Worm (Caenorhabditis elegans): ENCODE results near the gene W02D7.4.

The W02D7.4 gene

ce11 chrV:8291764-8292163, 5.6 kb downstream of the W02D7.4 start, which contains the start of gene srg-33 (continued):
- TF ChIP-seq nhr-48 (tag; optimal IDR thresholded peaks at IDR 0.05) (no peak), madf-9 (GFP tag; conservative IDR thresholded peaks at IDR 0.05) (no peak)

ce11 chrV:8288125-8288806, 9.1 kb downstream of the W02D7.4 start:
- no peak for TF ChIP-seq unc-130 (GFP tag; optimal IDR thresholded peaks at IDR 0.05)
- TF ChIP-seq nhr-48 (tag; optimal IDR thresholded peaks at IDR 0.05), result peak; percentile 94
- peak in 1 of 2 experiments; percentile 17 for TF ChIP-seq daf-16 (GFP tag; optimal IDR thresholded peaks at IDR 0.05)
- TF ChIP-seq daf-16 (tag; optimal IDR thresholded peaks at IDR 0.05), result no peak
- no peak for TF ChIP-seq nhr-76 (tag; optimal IDR thresholded peaks at IDR 0.05)
- TF ChIP-seq tag-97 (GFP tag; IDR thresholded peaks at IDR 0.05), result no peak
- TF ChIP-seq attf-4 (tag; optimal IDR thresholded peaks at IDR 0.05), result no peak
- no peak for TF ChIP-seq F37D6.2 (tag; optimal IDR thresholded peaks at IDR 0.05)
- no peak for TF ChIP-seq zip-11 (GFP tag; IDR thresholded peaks at IDR 0.05)
- no peak for TF ChIP-seq ceh-20 (GFP tag; IDR thresholded peaks at IDR 0.05)
- no peak for TF ChIP-seq lin-39 (tag; optimal IDR thresholded peaks at IDR 0.05)
- TF ChIP-seq duxl-1 (tag; optimal IDR thresholded peaks at IDR 0.05; ENCODE audit: poor library complexity), result no peak
- TF ChIP-seq lin-1 (GFP tag; IDR thresholded peaks at IDR 0.05), result no peak
- TF ChIP-seq lin-15B (tag; optimal IDR thresholded peaks at IDR 0.05), result no peak
- TF ChIP-seq snpc-4 (tag; optimal IDR thresholded peaks at IDR 0.05), result no peak
- TF ChIP-seq hmg-1.1 (GFP tag; IDR thresholded peaks at IDR 0.05), result no peak; the same call in 1 of the 2 replicates
- TF ChIP-seq egl-43 (GFP tag; IDR thresholded peaks at IDR 0.05), result no peak
- peak; percentile 66 for TF ChIP-seq hlh-30 (tag; optimal IDR thresholded peaks at IDR 0.05; ENCODE audit: insufficient read depth)
- no peak for TF ChIP-seq nhr-11 (tag; optimal IDR thresholded peaks at IDR 0.05)
- TF ChIP-seq ctbp-1 (GFP tag; IDR thresholded peaks at IDR 0.05), result peak; percentile 50; the same call in 1 of the 2 replicates
- TF ChIP-seq ces-1 (GFP tag; optimal IDR thresholded peaks at IDR 0.05), result no peak
- TF ChIP-seq mxl-2 (GFP tag; conservative IDR thresholded peaks at IDR 0.05), result no peak
- TF ChIP-seq nhr-41 (GFP tag; IDR thresholded peaks at IDR 0.05), result no peak
- TF ChIP-seq mxl-3 (GFP tag; optimal IDR thresholded peaks at IDR 0.05), result no peak
- TF ChIP-seq aha-1 (tag), result peak; percentile 92
- peak in 1 of 2 experiments; percentile 78 for TF ChIP-seq hif-1 (tag; optimal IDR thresholded peaks at IDR 0.05)
- peak; percentile 22; the same call in 1 of the 2 replicates for TF ChIP-seq dmd-6 (GFP tag; IDR thresholded peaks at IDR 0.05)
- TF ChIP-seq nhr-25 (tag; optimal IDR thresholded peaks at IDR 0.05; ENCODE audit: borderline replicate concordance, insufficient read depth), result no peak

ce11 chrV:8285455-8285854, 11.9 kb downstream of the W02D7.4 start:
- TF ChIP-seq dmd-6 (GFP tag; IDR thresholded peaks at IDR 0.05) (peak; percentile 58; the same call in 1 of the 2 replicates), nhr-28 (tag; optimal IDR thresholded peaks at IDR 0.05) (peak; percentile 26), mes-2 (tag; optimal IDR thresholded peaks at IDR 0.05; ENCODE audit: poor library complexity, severe bottlenecking) (no peak), gei-8 (GFP tag; optimal IDR thresholded peaks at IDR 0.05) (no peak)

- TF ChIP-seq T20F7.1 (GFP tag; optimal IDR thresholded peaks at IDR 0.05) (no peak), rbr-2 (tag; optimal IDR thresholded peaks at IDR 0.05) (no peak), unc-62 (GFP tag; optimal IDR thresholded peaks at IDR 0.05 in 1 of 2) (peak in 1 of 2 experiments; percentile 78), unc-62 (tag; optimal IDR thresholded peaks at IDR 0.05) (no peak), D1046.2 (GFP tag; IDR thresholded peaks at IDR 0.05) (no peak)
These were observed 12.6 kb downstream of the W02D7.4 start, which contains the start of gene slc-17.5 for ce11 chrV:8284800-8285199. slc-17.5 (minus strand) TSS chrV:8284900.
